Worm (Caenorhabditis elegans) whole organism, L4 larva: Measurements from ENCODE around the gene nhr-172.

ENCODE experiments used
- Y5F2A.4 ChIP-seq: fragments of 200-800 bp; sonication (Bioruptor generic); optimal IDR thresholded peaks from 2 replicates; lab custom pipeline; 2018; ENCODE audit warnings: mild to moderate bottlenecking, missing genetic modification characterization, missing compliant biosample characterization
- Y75B8A.6 ChIP-seq: fragments of 200-800 bp; sonication (Bioruptor generic); IDR thresholded peaks from 2 replicates; pipeline ENCODE4 v1.3.6; 2022; ENCODE audit warnings: missing genetic modification reagents, missing genetic modification characterization, missing compliant biosample characterization
- aha-1 ChIP-seq: fragments of 150-350 bp; peaks from one replicate; lab custom pipeline; 2014; ENCODE audit warnings: missing biosample characterization, missing genetic modification characterization
- aly-2 ChIP-seq: sonication (generic microtip); optimal IDR thresholded peaks from 2 replicates; lab custom pipeline; 2018; ENCODE audit warnings: missing biosample characterization, missing genetic modification characterization
- ama-1 ChIP-seq: fragments of 150-350 bp; optimal IDR thresholded peaks from 2 replicates; lab custom pipeline; 2014; ENCODE audit warnings: inconsistent platforms, mixed read lengths
- ceh-20 ChIP-seq: fragments of 200-800 bp; sonication (Bioruptor generic); IDR thresholded peaks from 2 replicates; pipeline ENCODE4 v1.3.6; 2022; ENCODE audit warnings: missing genetic modification reagents, missing genetic modification characterization, missing compliant biosample characterization
- ceh-28 ChIP-seq: fragments of 150-350 bp; optimal IDR thresholded peaks from 2 replicates; lab custom pipeline; 2014; ENCODE audit warnings: missing biosample characterization, missing genetic modification reagents, missing genetic modification characterization
- ceh-44 ChIP-seq: fragments of 200-800 bp; sonication (Bioruptor generic); IDR thresholded peaks from 2 replicates; pipeline ENCODE4 v1.3.6; 2022; ENCODE audit warnings: missing genetic modification reagents, missing genetic modification characterization, missing compliant biosample characterization
- ctbp-1 ChIP-seq: fragments of 200-800 bp; sonication (Bioruptor generic); IDR thresholded peaks from 2 replicates; pipeline ENCODE4 v1.3.6; 2022; ENCODE audit warnings: missing genetic modification reagents, missing genetic modification characterization, missing compliant biosample characterization
- daf-16 ChIP-seq, 3 experiments: sonication (generic microtip); optimal IDR thresholded peaks; 2 replicates each; lab custom pipeline; 2016 to 2017; ENCODE audit warnings: missing genetic modification characterization in 3 of 3, missing genetic modification reagents in 3 of 3, mild to moderate bottlenecking in 2 of 3, missing compliant biosample characterization in 2 of 3, missing biosample characterization in 1 of 3, moderate library complexity in 1 of 3
- daf-19 ChIP-seq: fragments of 200-800 bp; sonication (Bioruptor generic); conservative IDR thresholded peaks from 2 replicates; pipeline ENCODE4 v1.3.6; 2022; ENCODE audit warnings: missing genetic modification characterization, missing compliant biosample characterization
- dmd-6 ChIP-seq: fragments of 200-800 bp; sonication (Bioruptor generic); IDR thresholded peaks from 2 replicates; pipeline ENCODE4 v1.3.6; 2022; ENCODE audit warnings: missing genetic modification reagents, missing genetic modification characterization, missing compliant biosample characterization
- duxl-1 ChIP-seq: sonication (generic microtip); optimal IDR thresholded peaks from 2 replicates; lab custom pipeline; 2016; ENCODE audit warnings: mild to moderate bottlenecking, missing genetic modification characterization, moderate library complexity, missing compliant biosample characterization; ENCODE audit not compliant: poor library complexity
- gei-8 ChIP-seq: fragments of 200-800 bp; sonication (Bioruptor generic); optimal IDR thresholded peaks from 2 replicates; lab custom pipeline; 2018; ENCODE audit warnings: mild to moderate bottlenecking, missing genetic modification characterization, missing compliant biosample characterization
- hif-1 ChIP-seq, 2 experiments: sonication (generic microtip); optimal IDR thresholded peaks; 2 replicates each; lab custom pipeline; 2016 to 2017; ENCODE audit warnings: missing compliant biosample characterization in 2 of 2, missing genetic modification characterization in 2 of 2, missing genetic modification reagents in 2 of 2, missing genotype in 2 of 2, mild to moderate bottlenecking in 1 of 2
- hlh-30 ChIP-seq: sonication (generic microtip); optimal IDR thresholded peaks from 2 replicates; lab custom pipeline; 2017; ENCODE audit warnings: antibody characterized with exemption, mild to moderate bottlenecking, missing genetic modification characterization, missing compliant biosample characterization; ENCODE audit not compliant: insufficient read depth
- hmg-1.1 ChIP-seq: fragments of 200-800 bp; sonication (Bioruptor generic); IDR thresholded peaks from 2 replicates; pipeline ENCODE4 v1.3.6; 2022; ENCODE audit warnings: missing genetic modification reagents, missing genetic modification characterization, missing compliant biosample characterization
- lin-1 ChIP-seq: fragments of 200-800 bp; sonication (Bioruptor generic); IDR thresholded peaks from 2 replicates; pipeline ENCODE4 v1.3.6; 2022; ENCODE audit warnings: missing genetic modification reagents, missing genetic modification characterization, missing compliant biosample characterization
- lin-15B ChIP-seq: fragments of 150-350 bp; sonication (generic microtip); optimal IDR thresholded peaks from 3 replicates; lab custom pipeline; 2014; ENCODE audit warnings: missing biosample characterization, missing genetic modification characterization
- lin-29 ChIP-seq: fragments of 200-800 bp; sonication (Bioruptor generic); IDR thresholded peaks from 2 replicates; pipeline ENCODE4 v1.3.6; 2022; ENCODE audit warnings: missing genetic modification reagents, missing genetic modification characterization, missing compliant biosample characterization
- lin-38 ChIP-seq: fragments of 200-800 bp; sonication (Bioruptor generic); IDR thresholded peaks from 2 replicates; pipeline ENCODE4 v1.3.6; 2022; ENCODE audit warnings: missing genetic modification reagents, missing genetic modification characterization, missing compliant biosample characterization
- lir-3 ChIP-seq: sonication (generic microtip); optimal IDR thresholded peaks from 2 replicates; lab custom pipeline; 2016; ENCODE audit warnings: mild to moderate bottlenecking, missing genetic modification characterization, missing compliant biosample characterization
- mdl-1 ChIP-seq, 2 experiments: fragments of 150-350 bp in 1 of 2; sonication (generic microtip) in 1 of 2; optimal IDR thresholded peaks; 2 replicates each; lab custom pipeline; 2014 to 2017; ENCODE audit warnings: missing biosample characterization in 2 of 2, missing genetic modification characterization in 2 of 2
- mes-2 ChIP-seq: sonication (generic microtip); optimal IDR thresholded peaks from 2 replicates; lab custom pipeline; 2016; ENCODE audit warnings: missing genotype, mild to moderate bottlenecking, missing genetic modification characterization, missing compliant biosample characterization; ENCODE audit not compliant: poor library complexity, severe bottlenecking
- mxl-3 ChIP-seq: fragments of 200-800 bp; sonication (Bioruptor generic); optimal IDR thresholded peaks from 2 replicates; lab custom pipeline; 2018; ENCODE audit warnings: mild to moderate bottlenecking, missing genetic modification characterization, missing compliant biosample characterization
- nhr-10 ChIP-seq: fragments of 150-350 bp; optimal IDR thresholded peaks from 2 replicates; lab custom pipeline; 2014; ENCODE audit warnings: missing biosample characterization, missing genetic modification characterization
- nhr-102 ChIP-seq: sonication (generic microtip); optimal IDR thresholded peaks from 2 replicates; lab custom pipeline; 2016; ENCODE audit warnings: mild to moderate bottlenecking, missing genetic modification characterization, moderate library complexity, missing compliant biosample characterization
- nhr-28 ChIP-seq: fragments of 150-350 bp; optimal IDR thresholded peaks from 2 replicates; lab custom pipeline; 2014; ENCODE audit warnings: missing biosample characterization, missing genetic modification characterization
- nhr-48 ChIP-seq: sonication (generic microtip); optimal IDR thresholded peaks from 2 replicates; lab custom pipeline; 2016; ENCODE audit warnings: mild to moderate bottlenecking, missing genetic modification characterization, missing compliant biosample characterization
- nhr-6 ChIP-seq: fragments of 150-350 bp; optimal IDR thresholded peaks from 2 replicates; lab custom pipeline; 2014; ENCODE audit warnings: missing biosample characterization, missing genetic modification characterization
- nhr-77 ChIP-seq: fragments of 150-350 bp; optimal IDR thresholded peaks from 2 replicates; lab custom pipeline; 2014; ENCODE audit warnings: missing biosample characterization, missing genetic modification characterization
- pqm-1 ChIP-seq: sonication (generic microtip); optimal IDR thresholded peaks from 2 replicates; lab custom pipeline; 2017; ENCODE audit warnings: missing biosample characterization, missing genetic modification characterization
- skn-1 ChIP-seq: fragments of 150-350 bp; optimal IDR thresholded peaks from 2 replicates; lab custom pipeline; 2014; ENCODE audit warnings: missing biosample characterization, missing genetic modification characterization
- tra-1 ChIP-seq: fragments of 200-800 bp; sonication (Bioruptor generic); IDR thresholded peaks from 2 replicates; pipeline ENCODE4 v1.3.6; 2022; ENCODE audit warnings: missing genetic modification reagents, missing genetic modification characterization, missing compliant biosample characterization
- unc-39 ChIP-seq: sonication (generic microtip); optimal IDR thresholded peaks from 2 replicates; lab custom pipeline; 2017; ENCODE audit warnings: missing biosample characterization, missing genetic modification characterization
- unc-62 ChIP-seq, 3 experiments: fragments of 150-350 bp in 1 of 3; sonication (generic microtip); optimal IDR thresholded peaks in 2 of 3; peaks in 1 of 3; 1 replicate in 1 of 3; 2 replicates in 2 of 3; lab custom pipeline; 2014 to 2017; ENCODE audit warnings: missing biosample characterization in 3 of 3, missing genetic modification characterization in 3 of 3, missing genetic modification reagents in 3 of 3, missing genotype in 1 of 3
- vab-7 ChIP-seq: fragments of 200-800 bp; sonication (Bioruptor generic); IDR thresholded peaks from 2 replicates; pipeline ENCODE4 v1.3.6; 2022; ENCODE audit warnings: missing genetic modification reagents, missing genetic modification characterization, missing compliant biosample characterization
- zag-1 ChIP-seq: fragments of 150-350 bp; optimal IDR thresholded peaks from 2 replicates; lab custom pipeline; 2014; ENCODE audit warnings: missing biosample characterization, missing genetic modification characterization
- zfp-2 ChIP-seq: sonication (generic microtip); optimal IDR thresholded peaks from 2 replicates; lab custom pipeline; 2016; ENCODE audit warnings: mild to moderate bottlenecking, missing genetic modification characterization, missing compliant biosample characterization

Gene nhr-172

ce11 chrV:7539015-7539414 is 30.2 kb downstream of the nhr-172 start, which contains the start of gene srh-268:
TSS of gene srh-268 (plus strand) at chrV:7539315.
- no peak for TF ChIP-seq zag-1 (tag; lab: Kevin White, UChicago)
- TF ChIP-seq lin-15B (tag; lab: Kevin White, UChicago), result no peak

ce11 chrV:7543728-7544127 is 34.9 kb downstream of the nhr-172 start:
- peak in 1 of 2 experiments; percentile 8 for TF ChIP-seq mdl-1 (tag; optimal IDR thresholded peaks at IDR 0.05; lab: Kevin White, UChicago)
- peak; percentile 79 for TF ChIP-seq nhr-48
- TF ChIP-seq ceh-44 (GFP tag; lab: Robert Waterston, UW), result no peak
- peak in 1 of 2 experiments; percentile 87 for TF ChIP-seq unc-62 (GFP tag; optimal IDR thresholded peaks at IDR 0.05 in 1 of 2; lab: Kevin White, UChicago)
- no peak for TF ChIP-seq unc-62 (tag; optimal IDR thresholded peaks at IDR 0.05; lab: Kevin White, UChicago)
- peak; percentile 10 for TF ChIP-seq nhr-28 (tag; lab: Kevin White, UChicago)
- TF ChIP-seq ctbp-1 (GFP tag; lab: Robert Waterston, UW), result no peak
- TF ChIP-seq, all 104 proteins: peak for 4

- TF ChIP-seq duxl-1, result no peak
- TF ChIP-seq aly-2 (tag; lab: Kevin White, UChicago), result no peak
- no peak for TF ChIP-seq ceh-44 (GFP tag; lab: Robert Waterston, UW)
- TF ChIP-seq zfp-2 (tag; lab: Kevin White, UChicago), result no peak
- TF ChIP-seq Y5F2A.4 (GFP tag; lab: Kevin White, UChicago), result no peak
- no peak for TF ChIP-seq nhr-10 (tag; lab: Kevin White, UChicago)
- TF ChIP-seq, all 104 proteins: peak for 0
Measured at ce11 chrV:7545187-7545586, 36.4 kb downstream of the nhr-172 start, which contains the start of the genes C54F6.19 and nhx-3. TSS of gene C54F6.19 (plus strand) at chrV:7545487. TSS of gene nhx-3 (minus strand) at chrV:7545523.

- peak; percentile 37 for TF ChIP-seq ama-1 (lab: Kevin White, UChicago)
- TF ChIP-seq daf-16 (GFP tag; optimal IDR thresholded peaks at IDR 0.05; lab: Kevin White, UChicago), result no peak
- TF ChIP-seq daf-16 (tag; optimal IDR thresholded peaks at IDR 0.05; lab: Kevin White, UChicago), result peak; percentile 74
- TF ChIP-seq hmg-1.1 (GFP tag; lab: Robert Waterston, UW), result no peak
- TF ChIP-seq unc-62 (GFP tag; optimal IDR thresholded peaks at IDR 0.05 in 1 of 2; lab: Kevin White, UChicago), result peak in 1 of 2 experiments; percentile 48
- no peak for TF ChIP-seq unc-62 (tag; optimal IDR thresholded peaks at IDR 0.05; lab: Kevin White, UChicago)
Measured at ce11 chrV:7547479-7547878, 38.7 kb downstream of the nhr-172 start, which contains the start of gene ftn-1. TSS of gene ftn-1 (minus strand) at chrV:7547579.

ce11 chrV:7548017-7548416 is 39.2 kb downstream of the nhr-172 start:
- TF ChIP-seq lin-1 (GFP tag; lab: Robert Waterston, UW) (no peak), lir-3 (tag; lab: Kevin White, UChicago) (no peak), daf-16 (GFP tag; optimal IDR thresholded peaks at IDR 0.05; lab: Kevin White, UChicago) (no peak), daf-16 (tag; optimal IDR thresholded peaks at IDR 0.05; lab: Kevin White, UChicago) (peak; percentile 97), hlh-30 (tag; lab: Kevin White, UChicago) (peak; percentile 40), unc-39 (tag; lab: Kevin White, UChicago) (no peak), daf-19 (GFP tag; lab: Robert Waterston, UW) (no peak), nhr-6 (tag; lab: Kevin White, UChicago) (no peak), nhr-10 (tag; lab: Kevin White, UChicago) (no peak), vab-7 (GFP tag; lab: Robert Waterston, UW) (no peak), ceh-28 (no peak), aha-1 (tag; lab: Kevin White, UChicago) (peak; percentile 99), mes-2 (tag; lab: Kevin White, UChicago) (no peak), skn-1 (no peak), pqm-1 (tag; lab: Kevin White, UChicago) (peak; percentile 48), nhr-102 (tag; lab: Kevin White, UChicago) (no peak), dmd-6 (peak; percentile 66), nhr-77 (tag; lab: Kevin White, UChicago) (no peak), hif-1 (tag; optimal IDR thresholded peaks at IDR 0.05; lab: Kevin White, UChicago) (peak in 1 of 2 experiments; percentile 70), gei-8 (GFP tag; lab: Kevin White, UChicago) (no peak), lin-38 (GFP tag; lab: Robert Waterston, UW) (no peak), Y75B8A.6 (GFP tag; lab: Robert Waterston, UW) (no peak), tra-1 (GFP tag; lab: Robert Waterston, UW) (no peak), ceh-20 (GFP tag; lab: Robert Waterston, UW) (no peak), mxl-3 (GFP tag; lab: Kevin White, UChicago) (no peak), lin-29 (GFP tag; lab: Robert Waterston, UW) (no peak)
